Worm (Caenorhabditis elegans): ENCODE measurements around the gene T04A8.8.

Gene T04A8.8

ce11 chrIII:4708909-4709308, 15.1 kb downstream of the T04A8.8 start, which contains the start of gene T04A8.18:
TSS of gene T04A8.18 (plus strand) at chrIII:4709209.
- no peak for TF ChIP-seq mxl-3 (GFP tag; optimal IDR thresholded peaks at IDR 0.05)
- no peak for TF ChIP-seq R02D3.7 (tag; optimal IDR thresholded peaks at IDR 0.05)
- no peak for TF ChIP-seq lin-39 (tag; optimal IDR thresholded peaks at IDR 0.05)
- TF ChIP-seq ctbp-1 (GFP tag; IDR thresholded peaks at IDR 0.05) = no peak
- no peak for TF ChIP-seq ceh-32 (tag; optimal IDR thresholded peaks at IDR 0.05; ENCODE audit: poor library complexity)
- TF ChIP-seq duxl-1 (tag; optimal IDR thresholded peaks at IDR 0.05; ENCODE audit: poor library complexity) = no peak
- TF ChIP-seq F44E2.7 (GFP tag; IDR thresholded peaks at IDR 0.05) = no peak
- TF ChIP-seq mep-1 (tag; optimal IDR thresholded peaks at IDR 0.05) = no peak
- no peak for TF ChIP-seq ZK337.2 (GFP tag; IDR thresholded peaks at IDR 0.05)
- TF ChIP-seq lin-29 (GFP tag; IDR thresholded peaks at IDR 0.05) = no peak
- no peak for TF ChIP-seq zfp-2 (tag; optimal IDR thresholded peaks at IDR 0.05)
- no peak for TF ChIP-seq F37D6.2 (tag; optimal IDR thresholded peaks at IDR 0.05)
- TF ChIP-seq Y75B8A.6 (GFP tag; IDR thresholded peaks at IDR 0.05) = no peak
- TF ChIP-seq nhr-42 (GFP tag; IDR thresholded peaks at IDR 0.05) = no peak

DNA sequence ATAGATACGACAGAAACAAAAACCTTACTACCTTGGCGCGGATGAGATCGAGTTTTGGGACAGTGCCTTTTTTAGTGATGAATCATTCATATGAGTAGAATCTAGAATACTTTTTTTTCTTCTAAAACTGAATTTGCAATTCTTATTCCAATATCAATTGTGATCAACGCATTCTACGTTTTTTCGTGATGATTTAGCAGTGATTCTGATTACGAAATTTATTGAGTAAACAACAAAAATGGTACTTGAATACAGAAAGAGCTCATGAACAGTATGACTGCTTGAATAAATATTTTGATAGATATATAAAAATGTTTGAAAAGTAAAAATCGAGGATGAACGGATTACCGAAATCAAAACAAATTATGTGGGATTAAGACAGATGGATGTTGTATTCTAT, 21.3 kb downstream of the T04A8.8 start, which contains the start of gene him-18:
TSS of gene him-18 (minus strand) at position 101 of the 400 bp plus-strand sequence.
- no peak for TF ChIP-seq nhr-102 (tag; optimal IDR thresholded peaks at IDR 0.05)
- TF ChIP-seq Y5F2A.4 (GFP tag; optimal IDR thresholded peaks at IDR 0.05) = no peak
- no peak for TF ChIP-seq F26F4.8 (GFP tag; conservative IDR thresholded peaks at IDR 0.05)
- TF ChIP-seq snpc-1.2 (GFP tag; IDR thresholded peaks at IDR 0.05) = no peak
- TF ChIP-seq ztf-7 (tag; optimal IDR thresholded peaks at IDR 0.05) = no peak
- no peak for TF ChIP-seq duxl-1 (tag; optimal IDR thresholded peaks at IDR 0.05; ENCODE audit: poor library complexity)
- no peak for TF ChIP-seq dmd-9 (GFP tag; IDR thresholded peaks at IDR 0.05)
- TF ChIP-seq nhr-237 (tag; optimal IDR thresholded peaks at IDR 0.05) = no peak

DNA sequence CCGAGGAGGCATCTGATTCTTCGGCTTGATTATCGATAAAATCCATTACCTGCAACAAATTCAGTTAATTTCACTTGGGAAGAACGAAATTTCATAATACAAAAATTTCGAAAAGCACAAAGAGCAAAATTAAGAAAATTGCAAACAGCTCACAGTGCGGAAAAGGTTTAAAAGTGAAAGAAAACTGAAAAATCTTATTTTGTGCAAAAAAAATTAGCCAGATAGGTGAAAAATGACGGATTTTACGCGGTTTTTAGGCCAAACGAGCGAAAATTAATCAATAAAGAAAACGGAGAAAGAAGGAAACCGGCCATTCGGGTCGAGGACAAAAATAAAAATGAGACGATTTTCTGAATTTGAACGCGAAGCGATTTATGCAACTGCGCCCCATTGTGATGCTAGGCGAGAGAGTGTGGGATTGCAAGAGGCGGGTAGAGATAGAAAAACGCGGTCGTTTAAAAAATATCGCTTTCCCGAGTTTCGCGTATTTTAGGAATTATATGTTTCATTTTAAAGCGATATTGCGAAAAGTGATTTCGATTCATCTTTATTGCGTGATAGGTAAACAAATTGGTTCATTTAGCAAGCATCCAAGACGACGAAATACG, 26.9 kb downstream of the T04A8.8 start, which contains the start of gene emb-5:
TSS of gene emb-5 (minus strand) at position 51 of the 608 bp plus-strand sequence.
- TF ChIP-seq zfp-3 (GFP tag; conservative IDR thresholded peaks at IDR 0.05) = no peak
- no peak for TF ChIP-seq attf-4 (tag; optimal IDR thresholded peaks at IDR 0.05)
- no peak for TF ChIP-seq F37D6.2 (tag; optimal IDR thresholded peaks at IDR 0.05)
- TF ChIP-seq lin-39 (tag; optimal IDR thresholded peaks at IDR 0.05) = no peak
- TF ChIP-seq ceh-62 (tag; optimal IDR thresholded peaks at IDR 0.05) = no peak
- no peak for TF ChIP-seq skn-1 (tag; optimal IDR thresholded peaks at IDR 0.05)
- TF ChIP-seq daf-16 (GFP tag; optimal IDR thresholded peaks at IDR 0.05) = no peak
- TF ChIP-seq daf-16 (tag; optimal IDR thresholded peaks at IDR 0.05) = peak; percentile 10
- peak; percentile 94 for TF ChIP-seq lin-38 (GFP tag; IDR thresholded peaks at IDR 0.05)
- TF ChIP-seq R02D3.7 (tag; optimal IDR thresholded peaks at IDR 0.05) = no peak
- TF ChIP-seq nhr-77 (tag; optimal IDR thresholded peaks at IDR 0.05) = no peak
- peak; percentile 92 for TF ChIP-seq dpl-1 (GFP tag; optimal IDR thresholded peaks at IDR 0.05)
- no peak for TF ChIP-seq Y105C5A.15 (GFP tag; IDR thresholded peaks at IDR 0.05)
- no peak for TF ChIP-seq hif-1 (tag; optimal IDR thresholded peaks at IDR 0.05)
- TF ChIP-seq mdl-1 (tag; optimal IDR thresholded peaks at IDR 0.05) = no peak
- TF ChIP-seq T26A8.4 (GFP tag; IDR thresholded peaks at IDR 0.05) = 0 out of 2 replicates have a peak, but pooled peaks have one; percentile 28
- TF ChIP-seq zfp-2 (tag; optimal IDR thresholded peaks at IDR 0.05) = no peak
- no peak for TF ChIP-seq ceh-20 (GFP tag; IDR thresholded peaks at IDR 0.05)
- TF ChIP-seq F44E2.7 (GFP tag; IDR thresholded peaks at IDR 0.05) = no peak
- TF ChIP-seq D1046.2 (GFP tag; IDR thresholded peaks at IDR 0.05) = no peak
- peak in 1 of 2 experiments; percentile 5 for TF ChIP-seq unc-62 (GFP tag; optimal IDR thresholded peaks at IDR 0.05 in 1 of 2)
- no peak for TF ChIP-seq unc-62 (tag; optimal IDR thresholded peaks at IDR 0.05)
- no peak for TF ChIP-seq lsy-2 (tag; optimal IDR thresholded peaks at IDR 0.05)
- peak; percentile 21 for TF ChIP-seq nhr-6 (tag; optimal IDR thresholded peaks at IDR 0.05)
- TF ChIP-seq nhr-28 (tag; optimal IDR thresholded peaks at IDR 0.05) = peak; percentile 27
- TF ChIP-seq spr-3 (GFP tag; optimal IDR thresholded peaks at IDR 0.05) = no peak
- TF ChIP-seq mes-2 (tag; optimal IDR thresholded peaks at IDR 0.05; ENCODE audit: poor library complexity, severe bottlenecking) = peak; percentile 74
- TF ChIP-seq sdz-12 (GFP tag; optimal IDR thresholded peaks at IDR 0.05) = no peak
- no peak for TF ChIP-seq nhr-102 (tag; optimal IDR thresholded peaks at IDR 0.05)
- no peak for TF ChIP-seq daf-19 (GFP tag; conservative IDR thresholded peaks at IDR 0.05)
- no peak for TF ChIP-seq nhr-25 (tag; optimal IDR thresholded peaks at IDR 0.05; ENCODE audit: borderline replicate concordance, insufficient read depth)
- TF ChIP-seq ama-1 (optimal IDR thresholded peaks at IDR 0.05) = peak; percentile 68
